Fruit fly (Drosophila melanogaster): ENCODE results near the gene CG9300.

The CG9300 gene

dm6 chr3L:19561745-19562144 lies 9.5 kb downstream of the CG9300 start (continued):
- TF ChIP-seq spab (GFP tag; optimal IDR thresholded peaks at IDR 0.05), result peak; percentile 32
- TF ChIP-seq CG10669 (GFP tag; optimal IDR thresholded peaks at IDR 0.05), result peak; percentile 55
- TF ChIP-seq CG4318 (GFP tag; optimal IDR thresholded peaks at IDR 0.05), result peak; percentile 80
- peak; percentile 87 for TF ChIP-seq CG34406 (GFP tag; optimal IDR thresholded peaks at IDR 0.05)
- TF ChIP-seq Eip75B (GFP tag; optimal IDR thresholded peaks at IDR 0.05), result peak; percentile 87
- TF ChIP-seq CG32006 (GFP tag; optimal IDR thresholded peaks at IDR 0.05), result peak; percentile 86
- peak; percentile 69 for TF ChIP-seq Ets21C (GFP tag; optimal IDR thresholded peaks at IDR 0.05)
- TF ChIP-seq CG6792 (GFP tag; optimal IDR thresholded peaks at IDR 0.05), result peak; percentile 86
- peak; percentile 55 for TF ChIP-seq fd85E (GFP tag; optimal IDR thresholded peaks at IDR 0.05)
- TF ChIP-seq Hr4 (GFP tag; optimal IDR thresholded peaks at IDR 0.05), result peak; percentile 88
- peak; percentile 93 for TF ChIP-seq CG15336 (GFP tag; IDR thresholded peaks at IDR 0.05)
- peak; percentile 73 for TF ChIP-seq Lpt (GFP tag; optimal IDR thresholded peaks at IDR 0.05)
- TF ChIP-seq net (GFP tag; optimal IDR thresholded peaks at IDR 0.05), result peak; percentile 88
- TF ChIP-seq CG6808 (GFP tag; optimal IDR thresholded peaks at IDR 0.05), result peak; percentile 16

dm6 chr3L:19562146-19562700 lies 10.0 kb downstream of the CG9300 start:
- TF ChIP-seq Sox102F (GFP tag; optimal IDR thresholded peaks at IDR 0.05) (peak; percentile 34), Eip78C (GFP tag) (peak; percentile 33), Lpt (GFP tag; optimal IDR thresholded peaks at IDR 0.05) (no peak), fd59A (GFP tag; optimal IDR thresholded peaks at IDR 0.05) (no peak), CG6163 (GFP tag; IDR thresholded peaks at IDR 0.05) (no peak), CG6808 (GFP tag; optimal IDR thresholded peaks at IDR 0.05) (peak; percentile 16), dsx (GFP tag; optimal IDR thresholded peaks at IDR 0.05; ENCODE audit: poor library complexity, severe bottlenecking) (peak; percentile 17), vri (GFP tag; optimal IDR thresholded peaks at IDR 0.05) (peak; percentile 30), CG3919 (GFP tag; optimal IDR thresholded peaks at IDR 0.05) (peak; percentile 15), CG6854 (GFP tag; optimal IDR thresholded peaks at IDR 0.05) (peak; percentile 49), ss (GFP tag; optimal IDR thresholded peaks at IDR 0.05) (peak in 1 of 2 experiments; percentile 19)

DNA sequence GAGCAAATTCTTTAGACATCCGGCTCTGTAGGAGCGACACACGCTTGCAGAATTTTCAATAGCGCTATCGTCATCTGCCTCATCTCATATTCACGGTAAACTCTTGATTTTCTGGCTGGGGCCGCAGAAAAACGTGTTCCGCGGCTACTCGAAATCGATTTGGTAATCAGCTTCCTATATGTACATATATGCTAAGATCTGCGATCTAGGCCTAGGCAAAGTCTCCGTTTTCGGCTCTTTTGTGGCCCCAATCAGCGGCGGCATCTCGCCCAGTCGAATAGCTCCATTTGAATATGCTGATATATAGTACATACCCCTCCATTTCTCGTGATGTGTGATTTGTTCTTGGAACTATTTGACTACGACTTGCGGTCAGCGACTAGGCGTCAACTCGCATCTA lies 10.8 kb downstream of the CG9300 start:
- no peak for TF ChIP-seq CG9139 (GFP tag; optimal IDR thresholded peaks at IDR 0.05)
- TF ChIP-seq eg (GFP tag; IDR thresholded peaks at IDR 0.05), result no peak
- no peak for TF ChIP-seq CG6854 (GFP tag; optimal IDR thresholded peaks at IDR 0.05)
- no peak for TF ChIP-seq CG32006 (GFP tag; optimal IDR thresholded peaks at IDR 0.05)
- TF ChIP-seq Sox14 (GFP tag; optimal IDR thresholded peaks at IDR 0.05), result no peak
- no peak for TF ChIP-seq CG7368 (GFP tag; optimal IDR thresholded peaks at IDR 0.05)
- TF ChIP-seq fkh (GFP tag; optimal IDR thresholded peaks at IDR 0.05), result no peak
- TF ChIP-seq CG6808 (GFP tag; optimal IDR thresholded peaks at IDR 0.05), result no peak
- no peak for TF ChIP-seq CG6276 (GFP tag; optimal IDR thresholded peaks at IDR 0.05)
- TF ChIP-seq achi (GFP tag; optimal IDR thresholded peaks at IDR 0.05), result no peak

DNA sequence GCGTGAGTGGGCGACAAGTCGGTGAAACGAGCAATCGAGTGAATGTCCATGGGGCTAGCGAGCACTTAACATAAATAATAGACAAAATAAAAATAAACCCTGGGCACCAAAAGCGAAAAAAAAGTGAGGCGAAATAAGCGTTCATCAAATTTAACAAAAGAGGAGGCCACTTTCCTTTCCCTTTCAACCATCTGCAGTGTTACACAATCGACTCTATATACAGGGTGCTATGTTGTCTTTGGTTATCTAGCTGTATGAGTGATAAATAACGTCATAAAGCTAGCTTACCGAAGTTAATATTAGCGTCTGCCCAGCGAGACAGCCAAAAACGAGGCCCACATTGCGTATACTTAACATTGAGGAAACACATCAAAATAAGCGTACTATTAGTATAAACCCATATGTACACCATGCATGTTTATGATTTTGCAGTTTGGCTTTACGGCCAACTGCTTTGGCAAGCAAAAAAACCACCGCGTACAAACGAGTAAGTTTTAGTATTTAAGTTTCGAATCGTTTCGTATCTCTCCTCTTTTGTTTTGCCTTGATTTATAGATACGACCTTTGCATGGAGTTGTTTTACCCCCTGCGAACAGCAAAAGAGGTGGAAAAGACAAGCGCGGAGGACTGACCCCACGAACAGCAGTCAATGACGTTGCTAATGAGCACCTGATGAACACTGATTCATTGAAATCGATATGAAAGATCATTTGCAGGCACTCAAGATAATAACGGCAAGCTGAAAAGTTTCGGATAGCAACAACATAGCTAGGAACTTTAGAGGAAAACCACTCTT lies 12.9 kb downstream of the CG9300 start:
- no peak for TF ChIP-seq CG15336 (GFP tag; IDR thresholded peaks at IDR 0.05)
- TF ChIP-seq eg (GFP tag; IDR thresholded peaks at IDR 0.05), result no peak
- TF ChIP-seq Gug (GFP tag; IDR thresholded peaks at IDR 0.05), result no peak
- TF ChIP-seq CG7368 (GFP tag; optimal IDR thresholded peaks at IDR 0.05), result no peak
- no peak for TF ChIP-seq CG11294 (GFP tag; IDR thresholded peaks at IDR 0.05)
- no peak for TF ChIP-seq fd59A (GFP tag; optimal IDR thresholded peaks at IDR 0.05)
- TF ChIP-seq fd85E (GFP tag; optimal IDR thresholded peaks at IDR 0.05), result no peak
- no peak for TF ChIP-seq CG11902 (GFP tag; optimal IDR thresholded peaks at IDR 0.05)
- no peak for TF ChIP-seq Eip75B (GFP tag; optimal IDR thresholded peaks at IDR 0.05)
- no peak for TF ChIP-seq acj6 (GFP tag; optimal IDR thresholded peaks at IDR 0.05)
- TF ChIP-seq Sox14 (GFP tag; optimal IDR thresholded peaks at IDR 0.05), result no peak
